In the genomic region with DNA sequence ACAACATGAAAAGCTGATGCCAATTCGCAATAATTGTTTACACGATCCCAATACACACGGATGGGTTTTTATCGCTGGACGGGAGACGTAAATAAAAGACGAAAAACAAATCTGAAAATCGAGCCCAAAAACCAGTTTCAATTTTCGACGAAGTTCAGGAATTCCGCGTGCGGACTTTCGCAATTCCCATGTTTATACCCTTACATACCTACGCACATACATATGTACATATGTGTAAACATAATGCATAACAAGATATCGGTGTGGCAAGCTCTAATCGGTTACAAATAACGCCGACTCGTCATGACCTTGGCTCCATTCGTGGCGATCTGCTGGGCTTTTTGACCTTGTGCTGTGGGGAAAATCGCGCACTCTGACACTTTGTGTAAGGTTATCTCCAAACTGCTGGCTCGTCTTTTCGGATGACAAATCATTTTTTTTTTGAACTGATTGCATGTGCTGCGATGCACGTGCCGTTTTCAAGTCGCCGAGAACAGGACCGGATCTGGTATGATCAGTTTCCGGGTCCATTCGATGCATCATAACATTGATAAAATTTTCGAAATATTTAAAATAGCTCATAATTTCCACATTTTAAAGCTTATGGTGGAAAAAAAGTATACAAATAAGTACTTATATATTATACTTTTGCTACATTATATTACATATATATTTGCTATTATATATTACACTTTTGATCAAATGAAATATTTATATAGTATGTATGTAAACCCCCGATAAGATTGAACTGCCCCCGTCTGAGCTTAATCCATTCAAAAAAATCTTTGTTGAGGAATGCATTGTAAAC, we compare ENCODE assay signal across 2 fruit fly cellular contexts.
TF ChIP-seq lines count a peak whose summit lies in the region.

No protein-coding gene starts in this region.

TF ChIP-seq in whole organism, prepupa, 60 proteins besides CTCF, POLR2A, EP300 and RAD21 (continued from another document):
- TF ChIP-seq CG6163 (GFP tag; IDR thresholded peaks at IDR 0.05; lab: Robert Waterston, UW): no peak
- TF ChIP-seq cyc (GFP tag; optimal IDR thresholded peaks at IDR 0.05; lab: Kevin White, UChicago): peak; percentile 44
- peak; percentile 16 for TF ChIP-seq Hr39 (GFP tag; optimal IDR thresholded peaks at IDR 0.05; lab: Kevin White, UChicago)
- no peak for TF ChIP-seq Blimp-1 (GFP tag; optimal IDR thresholded peaks at IDR 0.05; lab: Kevin White, UChicago)
- no peak for TF ChIP-seq CG8632 (GFP tag; optimal IDR thresholded peaks at IDR 0.05; lab: Kevin White, UChicago)
- no peak for TF ChIP-seq pdm3 (GFP tag; optimal IDR thresholded peaks at IDR 0.05; lab: Kevin White, UChicago)
- no peak for TF ChIP-seq CG6276 (GFP tag; optimal IDR thresholded peaks at IDR 0.05; lab: Kevin White, UChicago)
- TF ChIP-seq Smox (GFP tag; optimal IDR thresholded peaks at IDR 0.05; lab: Kevin White, UChicago): peak; percentile 41
- TF ChIP-seq spab (GFP tag; optimal IDR thresholded peaks at IDR 0.05; lab: Kevin White, UChicago): no peak
- no peak for TF ChIP-seq eg (GFP tag; IDR thresholded peaks at IDR 0.05; lab: Robert Waterston, UW)
- peak; percentile 12 for TF ChIP-seq CG10631 (GFP tag; optimal IDR thresholded peaks at IDR 0.05; lab: Kevin White, UChicago)
- no peak for TF ChIP-seq CG6808 (GFP tag; optimal IDR thresholded peaks at IDR 0.05; lab: Kevin White, UChicago)
- TF ChIP-seq Lpt (GFP tag; optimal IDR thresholded peaks at IDR 0.05; lab: Kevin White, UChicago): no peak
- peak; percentile 95 for TF ChIP-seq svp (GFP tag; lab: Kevin White, UChicago)
- peak; percentile 7 for TF ChIP-seq CG6854 (GFP tag; optimal IDR thresholded peaks at IDR 0.05; lab: Kevin White, UChicago)
- peak; percentile 32 for TF ChIP-seq acj6 (GFP tag; optimal IDR thresholded peaks at IDR 0.05; lab: Kevin White, UChicago)
- peak; percentile 26 for TF ChIP-seq achi (GFP tag; optimal IDR thresholded peaks at IDR 0.05; lab: Kevin White, UChicago)
- no peak for TF ChIP-seq topi (GFP tag; optimal IDR thresholded peaks at IDR 0.05; lab: Kevin White, UChicago)
- no peak for TF ChIP-seq CG11762 (GFP tag; optimal IDR thresholded peaks at IDR 0.05; lab: Kevin White, UChicago; ENCODE audit: insufficient read depth)
- no peak for TF ChIP-seq Gug (GFP tag; IDR thresholded peaks at IDR 0.05; lab: Robert Waterston, UW)
- TF ChIP-seq Eip75B (GFP tag; optimal IDR thresholded peaks at IDR 0.05; lab: Kevin White, UChicago): no peak
- TF ChIP-seq esn (GFP tag; optimal IDR thresholded peaks at IDR 0.05; lab: Kevin White, UChicago): peak; percentile 57
- TF ChIP-seq Hr4 (GFP tag; optimal IDR thresholded peaks at IDR 0.05; lab: Kevin White, UChicago): no peak
- TF ChIP-seq OdsH (GFP tag; optimal IDR thresholded peaks at IDR 0.05; lab: Kevin White, UChicago): peak; percentile 39
- no peak for TF ChIP-seq CG4318 (GFP tag; optimal IDR thresholded peaks at IDR 0.05; lab: Kevin White, UChicago)
- TF ChIP-seq CG3919 (GFP tag; optimal IDR thresholded peaks at IDR 0.05; lab: Kevin White, UChicago): peak; percentile 7
- TF ChIP-seq CG8119 (GFP tag; IDR thresholded peaks at IDR 0.05; lab: Robert Waterston, UW): no peak
- TF ChIP-seq CG8319 (GFP tag; optimal IDR thresholded peaks at IDR 0.05; lab: Kevin White, UChicago): no peak
- TF ChIP-seq fd59A (GFP tag; optimal IDR thresholded peaks at IDR 0.05; lab: Kevin White, UChicago): no peak
- TF ChIP-seq dac (GFP tag; optimal IDR thresholded peaks at IDR 0.05; lab: Kevin White, UChicago): no peak
- TF ChIP-seq CG32006 (GFP tag; optimal IDR thresholded peaks at IDR 0.05; lab: Kevin White, UChicago): no peak
- TF ChIP-seq fkh (GFP tag; optimal IDR thresholded peaks at IDR 0.05; lab: Kevin White, UChicago): no peak
- peak; percentile 3 for TF ChIP-seq Sox15 (GFP tag; optimal IDR thresholded peaks at IDR 0.05; lab: Kevin White, UChicago)
- peak; percentile 36 for TF ChIP-seq Met (GFP tag; optimal IDR thresholded peaks at IDR 0.05; lab: Kevin White, UChicago)
- no peak for TF ChIP-seq CG11294 (GFP tag; IDR thresholded peaks at IDR 0.05; lab: Robert Waterston, UW)
- peak in 1 of 2 experiments; percentile 57 for TF ChIP-seq ss (GFP tag; optimal IDR thresholded peaks at IDR 0.05; lab: Kevin White, UChicago)
- no peak for TF ChIP-seq Sox14 (GFP tag; optimal IDR thresholded peaks at IDR 0.05; lab: Kevin White, UChicago)
- peak; percentile 32 for TF ChIP-seq CG9139 (GFP tag; optimal IDR thresholded peaks at IDR 0.05; lab: Kevin White, UChicago)
- peak; percentile 24 for TF ChIP-seq CG6792 (GFP tag; optimal IDR thresholded peaks at IDR 0.05; lab: Kevin White, UChicago)
- no peak for TF ChIP-seq net (GFP tag; optimal IDR thresholded peaks at IDR 0.05; lab: Kevin White, UChicago)

TF ChIP-seq in whole organism, wandering third instar larva, 38 proteins besides CTCF, POLR2A, EP300 and RAD21 (continued from another document):
- TF ChIP-seq Hr78 (GFP tag; optimal IDR thresholded peaks at IDR 0.05; lab: Kevin White, UChicago) (no peak), dsf (GFP tag; optimal IDR thresholded peaks at IDR 0.05; lab: Kevin White, UChicago; ENCODE audit: borderline replicate concordance) (no peak), pan (optimal IDR thresholded peaks at IDR 0.05; lab: Kevin White, UChicago) (no peak), Hnf4 (GFP tag; optimal IDR thresholded peaks at IDR 0.05; lab: Kevin White, UChicago) (no peak), Vsx2 (GFP tag; optimal IDR thresholded peaks at IDR 0.05; lab: Kevin White, UChicago; ENCODE audit: partially characterized antibody) (no peak), Hr83 (GFP tag; optimal IDR thresholded peaks at IDR 0.05; lab: Kevin White, UChicago; ENCODE audit: poor library complexity, severe bottlenecking) (peak; percentile 3), tai (GFP tag; optimal IDR thresholded peaks at IDR 0.05; lab: Kevin White, UChicago) (no peak)
